Fruit fly (Drosophila melanogaster): ENCODE results near the gene Irbp18.

- no peak for TF ChIP-seq pan (optimal IDR thresholded peaks at IDR 0.05)
- TF ChIP-seq CG8478 (optimal IDR thresholded peaks at IDR 0.05), result no peak
Measured at dm6 chr3L:11093046-11093520, 4.9 kb downstream of the Irbp18 start, which contains the start of gene JIL-1.

Data from whole organism.